Fruit fly (Drosophila melanogaster) Kc167 (cell line): Measurements from ENCODE around the gene slp2.

Experiments
- Myc ChIP-seq: fragments of >200 bp; optimal IDR thresholded peaks from 2 replicates; lab custom pipeline; 2017; ENCODE audit warnings: missing external identifiers
- h ChIP-seq: fragments of >200 bp; optimal IDR thresholded peaks from 3 replicates; lab custom pipeline; 2018; ENCODE audit warnings: missing external identifiers
- insv ChIP-seq: fragments of >200 bp; optimal IDR thresholded peaks from 3 replicates; lab custom pipeline; 2018; ENCODE audit warnings: missing external identifiers
- psq ChIP-seq: fragments of >200 bp; optimal IDR thresholded peaks from 2 replicates; lab custom pipeline; 2017; ENCODE audit warnings: missing external identifiers
- ttk ChIP-seq: sonication (Bioruptor generic); optimal IDR thresholded peaks from 2 replicates; lab custom pipeline; 2017; ENCODE audit warnings: missing external identifiers

DNA sequence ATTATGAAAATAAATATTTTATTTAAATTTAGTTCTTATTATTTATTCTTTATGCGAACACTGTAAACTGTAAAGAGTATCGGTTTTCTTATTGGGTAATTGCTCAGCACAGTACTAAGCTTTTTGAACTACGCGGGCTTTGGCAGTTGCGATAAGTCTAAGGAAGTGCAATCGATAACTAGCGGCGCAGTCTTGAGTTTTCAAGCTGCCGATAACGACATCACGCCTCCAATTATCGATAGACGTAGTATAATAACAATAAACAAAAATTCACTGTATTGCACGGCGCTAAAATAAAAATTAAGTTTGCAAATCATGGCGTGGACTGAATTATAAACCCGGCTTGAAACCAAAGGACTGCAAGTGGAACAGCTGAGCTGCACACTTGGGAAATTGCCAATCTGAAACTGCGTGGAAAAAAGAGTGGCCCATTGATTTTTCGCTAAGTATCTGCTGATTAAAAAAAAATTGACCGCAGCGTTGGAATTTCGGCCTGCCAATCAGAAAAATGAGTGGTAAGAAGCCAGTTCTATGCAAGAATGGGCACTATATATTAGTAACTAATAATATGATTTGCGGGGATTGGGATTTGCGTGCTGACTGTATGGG is 30.9 kb downstream of the slp2 start, which contains the start of gene Cep97:
- TF ChIP-seq ttk (lab: Kevin White, UChicago) (no peak), psq (lab: Kevin White, UChicago) (no peak), insv (lab: Kevin White, UChicago) (no peak), h (no peak), Myc (lab: Kevin White, UChicago) (no peak)
